Worm (Caenorhabditis elegans) whole organism, L2 larva: ENCODE measurements around the gene mep-1.
A peak's percentile ranks its signal among the peaks of the same experiment; 100 is the strongest.

Experiments
- C34F6.9 ChIP-seq: fragments of 150-350 bp; optimal IDR thresholded peaks from 2 replicates; lab custom pipeline; 2014; ENCODE audit warnings: missing biosample characterization, missing genetic modification characterization
- F13H6.1 ChIP-seq: sonication (generic microtip); optimal IDR thresholded peaks from 2 replicates; lab custom pipeline; 2016; ENCODE audit warnings: missing genetic modification characterization, missing compliant biosample characterization
- R02D3.7 ChIP-seq: fragments of 150-350 bp; optimal IDR thresholded peaks from 2 replicates; lab custom pipeline; 2014; ENCODE audit warnings: missing biosample characterization, missing genetic modification characterization
- ZK546.5 ChIP-seq: sonication (generic microtip); optimal IDR thresholded peaks from 2 replicates; lab custom pipeline; 2017; ENCODE audit warnings: missing biosample characterization, missing genetic modification characterization
- alr-1 ChIP-seq: fragments of 150-350 bp; optimal IDR thresholded peaks from 2 replicates; lab custom pipeline; 2014; ENCODE audit warnings: missing biosample characterization, missing genetic modification characterization
- aly-2 ChIP-seq: fragments of 150-350 bp; optimal IDR thresholded peaks from 2 replicates; lab custom pipeline; 2014; ENCODE audit warnings: missing biosample characterization, missing genetic modification characterization
- blmp-1 ChIP-seq: sonication (generic microtip); optimal IDR thresholded peaks from 2 replicates; lab custom pipeline; 2017; ENCODE audit warnings: missing genetic modification characterization, mild to moderate bottlenecking, missing compliant biosample characterization, antibody characterized with exemption, moderate library complexity; ENCODE audit not compliant: insufficient read depth
- ceh-16 ChIP-seq: fragments of 150-350 bp; optimal IDR thresholded peaks from 2 replicates; lab custom pipeline; 2014; ENCODE audit warnings: missing biosample characterization, missing genetic modification characterization
- ceh-82 ChIP-seq: fragments of 150-350 bp; optimal IDR thresholded peaks from 2 replicates; lab custom pipeline; 2014; ENCODE audit warnings: missing biosample characterization, missing genetic modification characterization
- crh-2 ChIP-seq: sonication (generic microtip); optimal IDR thresholded peaks from 2 replicates; lab custom pipeline; 2017; ENCODE audit warnings: missing biosample characterization, missing genetic modification characterization
- dmd-4 ChIP-seq: sonication (generic microtip); optimal IDR thresholded peaks from 2 replicates; lab custom pipeline; 2017; ENCODE audit warnings: missing biosample characterization, missing genetic modification characterization
- egl-27 ChIP-seq: sonication (generic microtip); optimal IDR thresholded peaks from 3 replicates; lab custom pipeline; 2017; ENCODE audit warnings: missing biosample characterization, missing genetic modification reagents, missing genetic modification characterization
- elt-3 ChIP-seq: sonication (generic microtip); optimal IDR thresholded peaks from 2 replicates; lab custom pipeline; 2017; ENCODE audit warnings: missing biosample characterization, missing genetic modification characterization
- fos-1 ChIP-seq: fragments of 150-350 bp; optimal IDR thresholded peaks from 2 replicates; lab custom pipeline; 2014; ENCODE audit warnings: missing biosample characterization, missing genetic modification characterization
- gmeb-1 ChIP-seq: fragments of 150-350 bp; optimal IDR thresholded peaks from 2 replicates; lab custom pipeline; 2014; ENCODE audit warnings: missing biosample characterization, missing genetic modification characterization
- lin-39 ChIP-seq: fragments of 150-350 bp; optimal IDR thresholded peaks from 2 replicates; lab custom pipeline; 2014; ENCODE audit warnings: missing biosample characterization, missing genetic modification reagents, missing genetic modification characterization
- lsy-2 ChIP-seq, 2 experiments: fragments of 150-350 bp in 1 of 2; sonication (generic microtip) in 1 of 2; optimal IDR thresholded peaks; 2 replicates each; lab custom pipeline; 2014 to 2017; ENCODE audit warnings: missing biosample characterization in 2 of 2, missing genetic modification characterization in 2 of 2
- mab-5 ChIP-seq: fragments of 150-350 bp; optimal IDR thresholded peaks from 2 replicates; lab custom pipeline; 2014; ENCODE audit warnings: missing biosample characterization, missing genetic modification characterization
- mbf-1 ChIP-seq: sonication (generic microtip); optimal IDR thresholded peaks from 2 replicates; lab custom pipeline; 2017; ENCODE audit warnings: missing biosample characterization, missing genetic modification characterization
- nhr-12 ChIP-seq: fragments of 150-350 bp; optimal IDR thresholded peaks from 2 replicates; lab custom pipeline; 2014; ENCODE audit warnings: missing biosample characterization, missing genetic modification characterization
- nhr-129 ChIP-seq: fragments of 150-350 bp; optimal IDR thresholded peaks from 2 replicates; lab custom pipeline; 2014; ENCODE audit warnings: missing biosample characterization, missing genetic modification characterization
- nhr-21 ChIP-seq: fragments of 150-350 bp; optimal IDR thresholded peaks from 2 replicates; lab custom pipeline; 2014; ENCODE audit warnings: missing biosample characterization, missing genetic modification characterization
- nhr-25 ChIP-seq: fragments of 150-350 bp; sonication (generic microtip); optimal IDR thresholded peaks from 3 replicates; lab custom pipeline; 2014; ENCODE audit warnings: missing biosample characterization, missing genetic modification characterization
- nhr-77 ChIP-seq: fragments of 150-350 bp; optimal IDR thresholded peaks from 2 replicates; lab custom pipeline; 2014; ENCODE audit warnings: missing biosample characterization, missing genetic modification characterization
- peb-1 ChIP-seq: fragments of 150-350 bp; optimal IDR thresholded peaks from 2 replicates; lab custom pipeline; 2014; ENCODE audit warnings: missing biosample characterization, missing genetic modification characterization
- sem-4 ChIP-seq: fragments of 150-350 bp; optimal IDR thresholded peaks from 2 replicates; lab custom pipeline; 2014; ENCODE audit warnings: missing biosample characterization, missing genetic modification reagents, missing genetic modification characterization
- skn-1 ChIP-seq: sonication (generic microtip); optimal IDR thresholded peaks from 2 replicates; lab custom pipeline; 2017; ENCODE audit warnings: missing biosample characterization, missing genetic modification characterization
- sma-9 ChIP-seq, 2 experiments: fragments of 150-350 bp in 1 of 2; sonication (generic microtip) in 1 of 2; optimal IDR thresholded peaks; 2 replicates each; lab custom pipeline; 2014 to 2016; ENCODE audit warnings: missing genetic modification characterization in 2 of 2, mild to moderate bottlenecking in 1 of 2, missing biosample characterization in 1 of 2, missing compliant biosample characterization in 1 of 2, missing genetic modification reagents in 1 of 2, moderate library complexity in 1 of 2
- unc-39 ChIP-seq: fragments of 150-350 bp; optimal IDR thresholded peaks from 2 replicates; lab custom pipeline; 2014; ENCODE audit warnings: missing biosample characterization, missing genetic modification characterization
- unc-55 ChIP-seq: fragments of 150-350 bp; sonication (generic microtip); optimal IDR thresholded peaks from 3 replicates; lab custom pipeline; 2014; ENCODE audit warnings: missing biosample characterization, missing genetic modification reagents, missing genetic modification characterization
- unc-62 ChIP-seq: fragments of 150-350 bp; optimal IDR thresholded peaks from 2 replicates; lab custom pipeline; 2014; ENCODE audit warnings: missing biosample characterization, missing genetic modification reagents, missing genetic modification characterization
- zag-1 ChIP-seq: fragments of 150-350 bp; optimal IDR thresholded peaks from 2 replicates; lab custom pipeline; 2014; ENCODE audit warnings: missing biosample characterization, missing genetic modification characterization
- ztf-11 ChIP-seq: sonication (generic microtip); optimal IDR thresholded peaks from 2 replicates; lab custom pipeline; 2017; ENCODE audit warnings: missing biosample characterization, missing genetic modification characterization
- ztf-4 ChIP-seq: fragments of 150-350 bp; optimal IDR thresholded peaks from 2 replicates; lab custom pipeline; 2014; ENCODE audit warnings: missing biosample characterization, missing genetic modification characterization

The mep-1 gene

DNA sequence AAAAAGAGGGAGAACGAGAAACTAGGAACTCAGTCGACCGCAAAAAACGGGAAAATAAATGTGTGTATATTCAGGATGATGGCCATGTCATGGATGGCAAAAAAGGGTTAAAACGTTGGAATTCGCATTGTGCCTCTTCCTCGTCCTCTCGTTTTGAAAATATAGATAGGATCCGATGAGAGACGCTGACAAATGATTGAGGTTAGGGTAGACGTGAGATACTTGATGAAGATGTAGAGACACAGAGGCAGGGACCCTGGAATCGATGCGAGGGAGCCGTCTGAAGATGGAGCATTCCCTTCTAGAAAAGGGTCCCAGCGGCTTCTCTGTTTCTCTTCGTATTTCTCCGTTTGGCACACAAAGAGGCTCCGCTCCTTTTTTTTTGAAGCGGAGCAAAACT, 29.5 kb upstream of the mep-1 start:
- peak; percentile 40 for TF ChIP-seq sem-4
- peak; percentile 14 for TF ChIP-seq egl-27 (tag; lab: Kevin White, UChicago)
- no peak for TF ChIP-seq blmp-1 (tag; lab: Kevin White, UChicago)
- TF ChIP-seq nhr-129 = peak; percentile 64
- peak; percentile 28 for TF ChIP-seq sma-9 (GFP tag; optimal IDR thresholded peaks at IDR 0.05; lab: Kevin White, UChicago)
- no peak for TF ChIP-seq sma-9 (tag; optimal IDR thresholded peaks at IDR 0.05; lab: Kevin White, UChicago)
- no peak for TF ChIP-seq ztf-11
- TF ChIP-seq zag-1 (tag; lab: Kevin White, UChicago) = peak; percentile 60
- peak in 1 of 2 experiments; percentile 47 for TF ChIP-seq lsy-2 (tag; optimal IDR thresholded peaks at IDR 0.05; lab: Kevin White, UChicago)
- TF ChIP-seq peb-1 (tag; lab: Kevin White, UChicago) = no peak
- TF ChIP-seq crh-2 (tag; lab: Kevin White, UChicago) = peak; percentile 2
- TF ChIP-seq F13H6.1 (tag; lab: Kevin White, UChicago) = peak; percentile 12
- peak; percentile 65 for TF ChIP-seq unc-55
- peak; percentile 24 for TF ChIP-seq C34F6.9 (tag; lab: Kevin White, UChicago)

DNA sequence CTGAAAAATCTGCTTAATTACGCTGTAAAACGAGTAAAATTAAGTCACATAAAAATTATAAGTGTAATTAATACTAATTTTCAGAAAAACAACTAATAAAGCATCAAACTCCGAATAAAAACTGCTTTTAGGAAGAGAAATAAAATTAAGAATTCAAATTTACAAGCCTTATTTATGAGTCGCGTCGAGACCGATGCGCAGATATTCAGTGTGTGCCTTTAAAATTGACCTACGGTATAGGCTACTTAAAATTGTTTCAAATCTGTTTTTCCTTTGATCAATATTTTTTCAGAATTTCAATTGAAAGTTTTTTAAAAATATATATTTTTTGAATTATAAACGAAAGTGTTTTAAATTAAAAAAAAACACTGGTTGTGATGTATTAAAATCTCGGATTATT, 26.3 kb upstream of the mep-1 start, which contains the start of gene sms-1:
sms-1 (minus strand) TSS at position 6 of the 400 bp plus-strand sequence.
- no peak for TF ChIP-seq egl-27 (tag; lab: Kevin White, UChicago)
- no peak for TF ChIP-seq ZK546.5 (tag; lab: Kevin White, UChicago)
- no peak for TF ChIP-seq mab-5 (tag; lab: Kevin White, UChicago)
- no peak for TF ChIP-seq C34F6.9 (tag; lab: Kevin White, UChicago)

DNA sequence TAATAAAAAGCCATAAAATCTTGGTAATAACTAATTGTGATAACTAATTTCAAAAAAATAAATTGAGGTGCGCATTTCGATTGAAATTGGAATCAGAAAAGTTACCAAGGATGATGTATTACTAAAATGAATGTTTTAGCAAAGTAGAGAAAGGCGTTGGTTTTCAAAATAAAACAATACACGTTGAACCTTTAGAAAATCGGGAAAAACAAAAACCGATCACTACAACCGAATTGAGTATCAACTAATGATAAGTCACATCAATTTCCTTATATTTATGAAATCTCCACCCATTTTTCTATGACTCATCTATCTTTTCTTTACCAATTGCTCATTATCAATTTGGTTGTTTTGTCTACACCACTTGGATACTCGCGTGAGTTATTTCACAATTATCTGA, 24.0 kb upstream of the mep-1 start, which contains the start of gene H21P03.10:
H21P03.10 (plus strand) TSS at position 301 of the 400 bp plus-strand sequence.
- TF ChIP-seq mbf-1 (tag; lab: Kevin White, UChicago) (no peak), lsy-2 (tag; optimal IDR thresholded peaks at IDR 0.05; lab: Kevin White, UChicago) (no peak), nhr-77 (tag; lab: Kevin White, UChicago) (no peak), sma-9 (GFP tag; optimal IDR thresholded peaks at IDR 0.05; lab: Kevin White, UChicago) (no peak), sma-9 (tag; optimal IDR thresholded peaks at IDR 0.05; lab: Kevin White, UChicago) (no peak), elt-3 (tag; lab: Kevin White, UChicago) (no peak), alr-1 (tag; lab: Kevin White, UChicago) (no peak), aly-2 (tag; lab: Kevin White, UChicago) (no peak), unc-39 (no peak), egl-27 (tag; lab: Kevin White, UChicago) (no peak), sem-4 (no peak), ztf-4 (tag; lab: Kevin White, UChicago) (no peak), unc-55 (no peak), gmeb-1 (no peak), ztf-11 (no peak), peb-1 (tag; lab: Kevin White, UChicago) (no peak), unc-62 (GFP tag; lab: Kevin White, UChicago) (no peak), lin-39 (tag; lab: Kevin White, UChicago) (no peak), F13H6.1 (tag; lab: Kevin White, UChicago) (no peak), ceh-82 (tag; lab: Kevin White, UChicago) (no peak)

DNA sequence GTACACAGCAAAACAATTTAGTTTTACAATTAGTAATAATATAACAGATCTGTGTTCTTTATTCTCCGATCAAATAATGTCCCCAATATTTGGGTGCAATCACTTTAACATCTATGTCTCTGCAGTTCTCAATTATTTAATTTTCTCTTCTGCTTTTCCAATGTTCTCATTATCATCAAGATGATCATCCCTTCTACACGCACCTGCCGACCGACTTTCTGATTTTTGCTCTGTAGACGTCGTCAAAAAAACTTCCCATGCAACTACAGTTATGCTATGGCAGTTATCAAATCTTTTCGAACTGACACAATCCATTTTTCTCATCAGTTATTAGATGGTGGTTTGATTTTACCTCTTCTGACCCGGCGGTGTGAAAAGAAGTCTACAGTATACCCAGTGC, 20.8 kb upstream of the mep-1 start:
- TF ChIP-seq nhr-25 (peak; percentile 14), crh-2 (tag; lab: Kevin White, UChicago) (peak; percentile 27), nhr-21 (tag; lab: Kevin White, UChicago) (peak; percentile 38), ceh-82 (tag; lab: Kevin White, UChicago) (no peak), blmp-1 (tag; lab: Kevin White, UChicago) (peak; percentile 41), sma-9 (GFP tag; optimal IDR thresholded peaks at IDR 0.05; lab: Kevin White, UChicago) (peak; percentile 89), sma-9 (tag; optimal IDR thresholded peaks at IDR 0.05; lab: Kevin White, UChicago) (no peak), nhr-12 (tag; lab: Kevin White, UChicago) (no peak), fos-1 (tag; lab: Kevin White, UChicago) (peak; percentile 16)

DNA sequence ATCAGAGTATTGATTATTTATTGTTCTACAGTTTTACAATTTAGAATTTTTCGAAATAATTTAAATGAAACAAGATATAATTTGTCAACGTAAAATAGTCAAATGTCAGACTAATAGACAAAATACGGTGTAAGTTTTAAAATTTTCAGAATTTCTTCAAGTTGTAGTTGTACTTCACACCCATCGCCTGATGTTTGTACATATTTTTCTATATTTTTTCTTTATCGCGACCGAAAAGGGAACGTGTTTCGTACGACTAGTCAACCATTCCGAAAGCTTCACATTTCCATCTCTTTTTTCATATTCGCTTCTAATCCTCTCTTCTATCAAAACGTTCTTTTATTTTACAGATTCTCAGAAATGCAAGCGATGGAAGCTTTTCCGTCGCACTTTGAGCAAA, 20.0 kb upstream of the mep-1 start, which contains the start of gene twk-25:
twk-25 (plus strand) TSS at position 301 of the 400 bp plus-strand sequence.
- TF ChIP-seq ceh-16 (tag; lab: Kevin White, UChicago) = no peak
- no peak for TF ChIP-seq lin-39 (tag; lab: Kevin White, UChicago)
- no peak for TF ChIP-seq lsy-2 (tag; optimal IDR thresholded peaks at IDR 0.05; lab: Kevin White, UChicago)
- TF ChIP-seq ceh-82 (tag; lab: Kevin White, UChicago) = no peak
- no peak for TF ChIP-seq ZK546.5 (tag; lab: Kevin White, UChicago)
- TF ChIP-seq nhr-77 (tag; lab: Kevin White, UChicago) = no peak
- no peak for TF ChIP-seq blmp-1 (tag; lab: Kevin White, UChicago)
- TF ChIP-seq aly-2 (tag; lab: Kevin White, UChicago) = no peak
- no peak for TF ChIP-seq unc-39
- TF ChIP-seq R02D3.7 (tag; lab: Kevin White, UChicago) = no peak
- TF ChIP-seq skn-1 = no peak
- TF ChIP-seq nhr-21 (tag; lab: Kevin White, UChicago) = no peak
- TF ChIP-seq C34F6.9 (tag; lab: Kevin White, UChicago) = no peak
- no peak for TF ChIP-seq dmd-4 (tag; lab: Kevin White, UChicago)
- no peak for TF ChIP-seq ztf-11
